Worm (Caenorhabditis elegans): Measurements from ENCODE around the gene gcy-20.

DNA sequence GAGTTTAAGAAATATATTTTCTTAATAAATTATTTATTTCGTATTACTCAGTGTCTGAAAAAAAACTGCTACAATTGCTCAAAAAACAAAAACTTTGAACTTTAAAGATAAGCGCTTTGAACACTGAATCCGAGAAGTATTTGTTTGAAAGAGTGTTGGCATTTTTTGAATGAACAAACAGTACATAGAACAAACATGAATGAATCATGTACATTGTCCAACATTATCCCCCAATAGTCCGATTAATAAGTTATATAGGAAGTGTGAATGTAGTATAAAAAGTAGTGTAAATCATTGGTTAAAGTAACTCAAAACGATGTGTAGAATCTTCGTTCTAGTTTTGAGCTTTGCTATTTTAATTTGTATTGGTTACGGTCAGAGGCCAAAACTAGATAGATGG, 51.9 kb downstream of the gcy-20 start, which contains the start of gene F11A5.17:
- TF ChIP-seq unc-62 (GFP tag; optimal IDR thresholded peaks at IDR 0.05), result no peak
- TF ChIP-seq nfya-1 (tag; optimal IDR thresholded peaks at IDR 0.05; ENCODE audit: insufficient read depth), result no peak
- TF ChIP-seq nhr-28 (tag; optimal IDR thresholded peaks at IDR 0.05), result no peak
- no peak for TF ChIP-seq ama-1 (optimal IDR thresholded peaks at IDR 0.05)
- TF ChIP-seq nhr-237 (tag; optimal IDR thresholded peaks at IDR 0.05), result no peak
- no peak for TF ChIP-seq nhr-11 (tag; optimal IDR thresholded peaks at IDR 0.05)
- no peak for TF ChIP-seq pha-4 (tag; optimal IDR thresholded peaks at IDR 0.05)
- no peak for TF ChIP-seq egl-27 (tag; optimal IDR thresholded peaks at IDR 0.05)
- TF ChIP-seq hmg-11 (tag; optimal IDR thresholded peaks at IDR 0.05), result no peak
- no peak for TF ChIP-seq skn-1 (tag; optimal IDR thresholded peaks at IDR 0.05)
- no peak for TF ChIP-seq elt-2 (tag; optimal IDR thresholded peaks at IDR 0.05)
- no peak for TF ChIP-seq aly-2 (tag; optimal IDR thresholded peaks at IDR 0.05)
- no peak for TF ChIP-seq ceh-28 (tag; optimal IDR thresholded peaks at IDR 0.05)
- TF ChIP-seq lin-39 (tag; optimal IDR thresholded peaks at IDR 0.05), result no peak

Measured in whole organism, L3 larva.